Fruit fly (Drosophila melanogaster) whole organism, embryonic: Measurements from ENCODE around the gene Idgf3.
A peak's percentile ranks its signal among the peaks of the same experiment; 100 is the strongest.

ENCODE experiments used
- Asciz ChIP-seq: fragments of 200-800 bp; sonication (Bioruptor generic); optimal IDR thresholded peaks from 2 replicates; lab custom pipeline; 2017; ENCODE audit warnings: missing biosample characterization, mild to moderate bottlenecking, missing genetic modification characterization, missing genetic modification reagents
- Bdp1 ChIP-seq: fragments of 200-800 bp; sonication (Bioruptor generic); optimal IDR thresholded peaks from 3 replicates; lab custom pipeline; 2016; ENCODE audit warnings: missing biosample characterization, missing genetic modification characterization
- Bteb2 ChIP-seq: fragments of 200-800 bp; sonication (Bioruptor generic); optimal IDR thresholded peaks from 2 replicates; lab custom pipeline; 2016; ENCODE audit warnings: missing biosample characterization, missing genetic modification characterization
- CG10462 ChIP-seq: fragments of 200-800 bp; sonication (Bioruptor generic); optimal IDR thresholded peaks from 2 replicates; lab custom pipeline; 2016; ENCODE audit warnings: missing biosample characterization, missing genetic modification characterization
- CG10543 ChIP-seq: fragments of 200-800 bp; sonication (Bioruptor generic); optimal IDR thresholded peaks from 3 replicates; lab custom pipeline; 2017; ENCODE audit warnings: missing biosample characterization, mild to moderate bottlenecking, missing genetic modification characterization, moderate library complexity
- CG11723 ChIP-seq: fragments of 200-800 bp; sonication (Bioruptor generic); optimal IDR thresholded peaks from 2 replicates; lab custom pipeline; 2017; ENCODE audit warnings: missing biosample characterization, mild to moderate bottlenecking, missing genetic modification characterization
- CG12219 ChIP-seq: fragments of 200-800 bp; sonication (Bioruptor generic); optimal IDR thresholded peaks from 3 replicates; lab custom pipeline; 2018; ENCODE audit warnings: missing biosample characterization, mild to moderate bottlenecking, missing genetic modification characterization
- CG15514 ChIP-seq: fragments of 200-800 bp; sonication (Bioruptor generic); optimal IDR thresholded peaks from 3 replicates; lab custom pipeline; 2017; ENCODE audit warnings: missing biosample characterization, missing genetic modification characterization, mild to moderate bottlenecking, moderate library complexity, missing genetic modification reagents
- CG1603 ChIP-seq: fragments of 200-800 bp; sonication (Bioruptor generic); optimal IDR thresholded peaks from 2 replicates; lab custom pipeline; 2019; ENCODE audit warnings: missing biosample characterization, mild to moderate bottlenecking, missing genetic modification characterization, moderate library complexity
- CG17361 ChIP-seq: fragments of 200-800 bp; sonication (Bioruptor generic); IDR thresholded peaks from 3 replicates; pipeline ENCODE4 v1.3.6; 2022; ENCODE audit warnings: missing biosample characterization, missing genetic modification characterization
- CG17829 ChIP-seq: fragments of 200-800 bp; optimal IDR thresholded peaks from 2 replicates; lab custom pipeline; 2019; ENCODE audit warnings: missing biosample characterization, mild to moderate bottlenecking, missing genetic modification characterization, moderate library complexity
- CG1832 ChIP-seq: fragments of 200-800 bp; sonication (Bioruptor generic); optimal IDR thresholded peaks from 2 replicates; lab custom pipeline; 2017; ENCODE audit warnings: missing biosample characterization, mild to moderate bottlenecking, missing genetic modification characterization, inconsistent platforms
- CG2199 ChIP-seq: fragments of 200-800 bp; sonication (Bioruptor generic); IDR thresholded peaks from 3 replicates; pipeline ENCODE4 v1.3.6; 2022; ENCODE audit warnings: missing biosample characterization, missing genetic modification characterization
- CG30020 ChIP-seq: fragments of 200-800 bp; optimal IDR thresholded peaks from 2 replicates; lab custom pipeline; 2019; ENCODE audit warnings: missing biosample characterization, mild to moderate bottlenecking, missing genetic modification characterization, moderate library complexity
- CG32532 ChIP-seq: fragments of 200-800 bp; sonication (Bioruptor generic); IDR thresholded peaks from 2 replicates; pipeline ENCODE4 v1.3.6; 2022; ENCODE audit warnings: missing biosample characterization, missing genetic modification characterization
- CG4617 ChIP-seq: fragments of 200-800 bp; sonication (Bioruptor generic); optimal IDR thresholded peaks from 3 replicates; lab custom pipeline; 2016; ENCODE audit warnings: missing biosample characterization, missing genetic modification characterization, borderline replicate concordance
- CG4820 ChIP-seq: fragments of 200-800 bp; sonication (Bioruptor generic); optimal IDR thresholded peaks from 3 replicates; lab custom pipeline; 2016; ENCODE audit warnings: missing biosample characterization, missing genetic modification characterization
- CG6272 ChIP-seq: fragments of 200-800 bp; sonication (Bioruptor generic); IDR thresholded peaks from 2 replicates; pipeline ENCODE4 v1.3.6; 2022; ENCODE audit warnings: missing biosample characterization, missing genetic modification characterization
- CG6689 ChIP-seq: fragments of 200-800 bp; sonication (Bioruptor generic); IDR thresholded peaks from 2 replicates; pipeline ENCODE4 v1.3.6; 2022; ENCODE audit warnings: missing biosample characterization, missing genetic modification characterization
- CG7271 ChIP-seq: fragments of 200-800 bp; sonication (Bioruptor generic); optimal IDR thresholded peaks from 2 replicates; lab custom pipeline; 2018; ENCODE audit warnings: missing biosample characterization, mild to moderate bottlenecking, missing genetic modification characterization, moderate library complexity
- CG7556 ChIP-seq: fragments of 200-800 bp; sonication (Bioruptor generic); optimal IDR thresholded peaks from 2 replicates; lab custom pipeline; 2017; ENCODE audit warnings: missing biosample characterization, mild to moderate bottlenecking, missing genetic modification characterization
- CG7786 ChIP-seq: fragments of 200-800 bp; sonication (Bioruptor generic); optimal IDR thresholded peaks from 2 replicates; lab custom pipeline; 2016; ENCODE audit warnings: missing biosample characterization, missing genetic modification characterization
- Dp ChIP-seq: fragments of 200-800 bp; sonication (Bioruptor generic); optimal IDR thresholded peaks from 2 replicates; lab custom pipeline; 2018; ENCODE audit warnings: missing biosample characterization, mild to moderate bottlenecking, missing genetic modification characterization, moderate library complexity
- ERR ChIP-seq: fragments of 200-800 bp; sonication (Bioruptor generic); optimal IDR thresholded peaks from 2 replicates; lab custom pipeline; 2016; ENCODE audit warnings: missing biosample characterization, missing genetic modification characterization
- Elba2 ChIP-seq: fragments of 200-800 bp; sonication (Bioruptor generic); optimal IDR thresholded peaks from 3 replicates; lab custom pipeline; 2016; ENCODE audit warnings: missing biosample characterization, missing genetic modification characterization
- HLH4C ChIP-seq: fragments of 200-800 bp; sonication (Bioruptor generic); IDR thresholded peaks from 3 replicates; pipeline ENCODE4 v1.3.6; 2022; ENCODE audit warnings: missing biosample characterization, missing genetic modification characterization; ENCODE audit not compliant: partially characterized antibody
- HLHmδ ChIP-seq: fragments of 200-800 bp; sonication (Bioruptor generic); optimal IDR thresholded peaks from 2 replicates; lab custom pipeline; 2018; ENCODE audit warnings: missing biosample characterization, mild to moderate bottlenecking, missing genetic modification characterization, moderate library complexity
- HmgD ChIP-seq: fragments of 200-800 bp; sonication (Bioruptor generic); optimal IDR thresholded peaks from 3 replicates; lab custom pipeline; 2016; ENCODE audit warnings: missing biosample characterization, missing genetic modification characterization
- NC2α ChIP-seq: fragments of 200-800 bp; sonication (Bioruptor generic); optimal IDR thresholded peaks from 2 replicates; lab custom pipeline; 2016; ENCODE audit warnings: missing biosample characterization, missing genetic modification characterization
- NK7.1 ChIP-seq: fragments of 200-800 bp; sonication (Bioruptor generic); optimal IDR thresholded peaks from 3 replicates; lab custom pipeline; 2016; ENCODE audit warnings: missing biosample characterization, missing genetic modification characterization
- PHDP ChIP-seq: fragments of 200-800 bp; sonication (Bioruptor generic); optimal IDR thresholded peaks from 3 replicates; lab custom pipeline; 2018; ENCODE audit warnings: missing biosample characterization, mild to moderate bottlenecking, missing genetic modification characterization, moderate library complexity
- Scr ChIP-seq: fragments of 200-800 bp; sonication (Bioruptor generic); IDR thresholded peaks from 2 replicates; pipeline ENCODE4 v1.3.6; 2022; ENCODE audit warnings: missing biosample characterization, missing genetic modification characterization; ENCODE audit not compliant: partially characterized antibody
- Six4 ChIP-seq: fragments of 200-800 bp; sonication (Bioruptor generic); optimal IDR thresholded peaks from 2 replicates; lab custom pipeline; 2016; ENCODE audit warnings: missing biosample characterization, missing genetic modification characterization
- Sry-δ ChIP-seq: fragments of 200-800 bp; sonication (Bioruptor generic); optimal IDR thresholded peaks from 2 replicates; lab custom pipeline; 2016; ENCODE audit warnings: missing biosample characterization, missing genetic modification characterization
- TFAM ChIP-seq: fragments of 200-800 bp; sonication (Bioruptor generic); optimal IDR thresholded peaks from 2 replicates; lab custom pipeline; 2017; ENCODE audit warnings: missing biosample characterization, missing genetic modification characterization, inconsistent platforms
- ato ChIP-seq: fragments of 200-800 bp; sonication (Bioruptor generic); IDR thresholded peaks from 2 replicates; pipeline ENCODE4 v1.3.6; 2022; ENCODE audit warnings: missing biosample characterization, missing genetic modification characterization; ENCODE audit not compliant: partially characterized antibody
- bab2 ChIP-seq: fragments of 200-800 bp; sonication (Bioruptor generic); optimal IDR thresholded peaks from 2 replicates; lab custom pipeline; 2016; ENCODE audit warnings: missing biosample characterization, missing genetic modification characterization
- chn ChIP-seq: fragments of 200-800 bp; sonication (Bioruptor generic); optimal IDR thresholded peaks from 2 replicates; lab custom pipeline; 2016; ENCODE audit warnings: missing biosample characterization, missing genetic modification characterization
- dysf ChIP-seq: fragments of 200-800 bp; sonication (Bioruptor generic); IDR thresholded peaks from 3 replicates; pipeline ENCODE4 v1.3.6; 2022; ENCODE audit warnings: missing biosample characterization, missing genetic modification characterization
- fu2 ChIP-seq: fragments of 200-800 bp; sonication (Bioruptor generic); optimal IDR thresholded peaks from 2 replicates; lab custom pipeline; 2016; ENCODE audit warnings: missing biosample characterization, missing genetic modification characterization
- gro ChIP-seq: fragments of 200-800 bp; sonication (Bioruptor generic); optimal IDR thresholded peaks from 2 replicates; lab custom pipeline; 2016; ENCODE audit warnings: missing biosample characterization, missing genetic modification characterization
- ham ChIP-seq: fragments of 200-800 bp; sonication (Bioruptor generic); IDR thresholded peaks from 2 replicates; pipeline ENCODE4 v1.3.6; 2022; ENCODE audit warnings: missing biosample characterization, missing genetic modification characterization
- inv ChIP-seq: fragments of 200-800 bp; sonication (Bioruptor generic); IDR thresholded peaks from 2 replicates; pipeline ENCODE4 v1.3.6; 2022; ENCODE audit warnings: missing biosample characterization, missing genetic modification characterization; ENCODE audit not compliant: partially characterized antibody
- jing ChIP-seq: fragments of 200-800 bp; sonication (Bioruptor generic); optimal IDR thresholded peaks from 2 replicates; lab custom pipeline; 2018; ENCODE audit warnings: missing biosample characterization, mild to moderate bottlenecking, missing genetic modification characterization
- onecut ChIP-seq: fragments of 200-800 bp; sonication (Bioruptor generic); IDR thresholded peaks from 2 replicates; pipeline ENCODE4 v1.3.6; 2022; ENCODE audit warnings: missing biosample characterization, missing genetic modification characterization
- pfk ChIP-seq: fragments of 200-800 bp; sonication (Bioruptor generic); optimal IDR thresholded peaks from 2 replicates; lab custom pipeline; 2018; ENCODE audit warnings: missing biosample characterization, mild to moderate bottlenecking, missing genetic modification characterization, moderate library complexity
- pita ChIP-seq: fragments of 200-800 bp; sonication (Bioruptor generic); optimal IDR thresholded peaks from 2 replicates; lab custom pipeline; 2017; ENCODE audit warnings: missing biosample characterization, mild to moderate bottlenecking, missing genetic modification characterization
- scrt ChIP-seq: fragments of 200-800 bp; sonication (Bioruptor generic); optimal IDR thresholded peaks from 2 replicates; lab custom pipeline; 2018; ENCODE audit warnings: missing biosample characterization, mild to moderate bottlenecking, missing genetic modification characterization, moderate library complexity
- sima ChIP-seq: fragments of 200-800 bp; sonication (Bioruptor generic); optimal IDR thresholded peaks from 2 replicates; lab custom pipeline; 2016; ENCODE audit warnings: missing biosample characterization, missing genetic modification characterization
- wdn ChIP-seq: fragments of 200-800 bp; sonication (Bioruptor generic); IDR thresholded peaks from 2 replicates; pipeline ENCODE4 v1.3.6; 2022; ENCODE audit warnings: missing biosample characterization, missing genetic modification characterization

Gene Idgf3

dm6 chr2L:16492617-16493203 is 42.0 kb downstream of the Idgf3 start (continued):
- TF ChIP-seq scrt (GFP tag; lab: Kevin White, UChicago) (peak; percentile 62), CG2199 (GFP tag; lab: Robert Waterston, UW) (peak; percentile 19; the same call in 1 of the 3 replicates), sima (GFP tag; lab: Kevin White, UChicago) (no peak), CG6272 (GFP tag; lab: Robert Waterston, UW) (peak; percentile 63), CG7271 (tag; lab: Kevin White, UChicago) (peak; percentile 67), CG17829 (tag; lab: Kevin White, UChicago) (peak; percentile 86), ato (GFP tag; lab: Robert Waterston, UW) (no peak), CG17361 (GFP tag; lab: Robert Waterston, UW) (peak; percentile 76), fu2 (GFP tag; lab: Kevin White, UChicago) (peak; percentile 15), CG32532 (peak; percentile 76), Sry-δ (GFP tag; lab: Kevin White, UChicago) (no peak), ERR (GFP tag; lab: Kevin White, UChicago) (no peak), CG4820 (GFP tag; lab: Kevin White, UChicago) (peak; percentile 67), Bdp1 (GFP tag; lab: Kevin White, UChicago) (peak; percentile 60), jing (GFP tag; lab: Kevin White, UChicago) (peak; percentile 37), CG30020 (tag; lab: Kevin White, UChicago) (peak; percentile 8), wdn (GFP tag; lab: Robert Waterston, UW) (peak; percentile 60), CG10462 (peak; percentile 26), ham (GFP tag; lab: Robert Waterston, UW) (no peak), Six4 (GFP tag; lab: Kevin White, UChicago) (peak; percentile 51), onecut (GFP tag; lab: Robert Waterston, UW) (peak; percentile 72), HLHmδ (GFP tag; lab: Kevin White, UChicago) (no peak), CG11723 (peak; percentile 76), CG7556 (peak; percentile 79), PHDP (tag; lab: Kevin White, UChicago) (peak; percentile 79), bab2 (GFP tag; lab: Kevin White, UChicago) (peak; percentile 68), Elba2 (GFP tag; lab: Kevin White, UChicago) (no peak), CG1832 (no peak), CG7786 (GFP tag; lab: Kevin White, UChicago) (peak; percentile 51), Bteb2 (GFP tag; lab: Kevin White, UChicago) (peak; percentile 51), pfk (GFP tag; lab: Kevin White, UChicago) (no peak), pita (GFP tag; lab: Kevin White, UChicago) (no peak), NK7.1 (GFP tag; lab: Kevin White, UChicago) (peak; percentile 49), CG1603 (tag; lab: Kevin White, UChicago) (peak; percentile 87), Scr (GFP tag; lab: Robert Waterston, UW) (no peak), Dp (GFP tag; lab: Kevin White, UChicago) (no peak), TFAM (peak; percentile 48), chn (GFP tag; lab: Kevin White, UChicago) (peak; percentile 65), dysf (GFP tag; lab: Robert Waterston, UW) (peak; percentile 88), gro (no peak), CG12219 (peak; percentile 88), inv (GFP tag; lab: Robert Waterston, UW) (no peak), Asciz (peak; percentile 68), CG15514 (GFP tag; lab: Kevin White, UChicago) (peak; percentile 66), HmgD (no peak), CG6689 (GFP tag; lab: Robert Waterston, UW) (peak; percentile 78), NC2α (GFP tag; lab: Kevin White, UChicago) (peak; percentile 49), HLH4C (GFP tag; lab: Robert Waterston, UW) (no peak), CG4617 (GFP tag; lab: Kevin White, UChicago) (no peak), CG10543 (peak; percentile 34)
